Worm (Caenorhabditis elegans): Measurements from ENCODE around the gene C07G1.15.

C07G1.15 gene

DNA sequence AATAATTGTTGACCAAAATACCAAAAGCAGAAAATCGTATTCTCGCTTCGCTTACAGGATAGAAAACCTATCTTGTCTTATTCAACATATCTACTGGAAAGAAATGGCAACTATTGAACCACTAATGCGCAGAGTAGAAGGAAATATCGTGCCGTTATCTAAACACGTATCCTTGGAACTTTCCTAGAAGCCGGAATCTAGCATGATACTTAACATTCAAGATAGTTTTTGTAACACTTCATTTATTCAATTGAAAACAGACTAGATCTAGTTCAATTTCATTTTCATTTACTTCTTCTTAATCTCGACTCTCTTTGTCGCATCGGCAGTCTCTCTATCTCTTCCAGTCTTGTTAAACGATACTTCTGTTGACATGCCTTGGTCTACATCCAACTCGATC lies 14.8 kb upstream of the C07G1.15 start:
- no peak for TF ChIP-seq npax-4 (tag; optimal IDR thresholded peaks at IDR 0.05)
- no peak for TF ChIP-seq ztf-16 (tag; optimal IDR thresholded peaks at IDR 0.05)
- TF ChIP-seq pha-4 (tag; optimal IDR thresholded peaks at IDR 0.05) = no peak
- TF ChIP-seq nhr-232 (tag; optimal IDR thresholded peaks at IDR 0.05) = no peak

- TF ChIP-seq ceh-22 (tag; optimal IDR thresholded peaks at IDR 0.05) (no peak), ceh-18 (tag; optimal IDR thresholded peaks at IDR 0.05) (no peak), zip-5 (tag; optimal IDR thresholded peaks at IDR 0.05) (no peak), pha-2 (tag; optimal IDR thresholded peaks at IDR 0.05) (no peak), lin-11 (tag; optimal IDR thresholded peaks at IDR 0.05) (no peak), Y22D7AL.16 (tag; optimal IDR thresholded peaks at IDR 0.05) (no peak), unc-55 (GFP tag; optimal IDR thresholded peaks at IDR 0.05) (no peak), sdc-2 (tag; optimal IDR thresholded peaks at IDR 0.05) (no peak), pqm-1 (tag; optimal IDR thresholded peaks at IDR 0.05) (no peak), madf-2 (tag; optimal IDR thresholded peaks at IDR 0.05) (no peak), C38D4.7 (GFP tag; optimal IDR thresholded peaks at IDR 0.05) (no peak), tbx-2 (tag; optimal IDR thresholded peaks at IDR 0.05) (no peak), ttx-3 (tag; optimal IDR thresholded peaks at IDR 0.05) (no peak), eyg-1 (tag; optimal IDR thresholded peaks at IDR 0.05) (no peak), unc-3 (GFP tag; conservative IDR thresholded peaks at IDR 0.05) (no peak), unc-3 (tag; optimal IDR thresholded peaks at IDR 0.05) (no peak)
Measured at ce11 chrIV:8157161-8157560, 12.6 kb upstream of the C07G1.15 start, which contains the start of gene B0218.5. B0218.5 (minus strand) TSS chrIV:8157261.

ce11 chrIV:8159087-8159486 lies 10.7 kb upstream of the C07G1.15 start, which contains the start of gene faah-1:
faah-1 (plus strand) TSS chrIV:8159387.
- TF ChIP-seq pros-1 (tag; optimal IDR thresholded peaks at IDR 0.05) = no peak
- no peak for TF ChIP-seq pha-2 (tag; optimal IDR thresholded peaks at IDR 0.05)
- TF ChIP-seq ceh-31 (tag; optimal IDR thresholded peaks at IDR 0.05) = no peak
- TF ChIP-seq ceh-22 (tag; optimal IDR thresholded peaks at IDR 0.05) = no peak
- TF ChIP-seq mec-3 (tag; optimal IDR thresholded peaks at IDR 0.05; ENCODE audit: borderline replicate concordance) = no peak
- TF ChIP-seq nfya-1 (tag; optimal IDR thresholded peaks at IDR 0.05) = no peak
- no peak for TF ChIP-seq F13H6.1 (tag; optimal IDR thresholded peaks at IDR 0.05)
- no peak for TF ChIP-seq ama-1 (optimal IDR thresholded peaks at IDR 0.05)
- no peak for TF ChIP-seq hlh-8 (tag; optimal IDR thresholded peaks at IDR 0.05)
- TF ChIP-seq pag-3 (tag; optimal IDR thresholded peaks at IDR 0.05; ENCODE audit: borderline replicate concordance) = no peak
- no peak for TF ChIP-seq syd-9 (tag; optimal IDR thresholded peaks at IDR 0.05)
- TF ChIP-seq elt-2 (tag; optimal IDR thresholded peaks at IDR 0.05) = no peak
- no peak for TF ChIP-seq lin-11 (tag; optimal IDR thresholded peaks at IDR 0.05)
- no peak for TF ChIP-seq madf-2 (tag; optimal IDR thresholded peaks at IDR 0.05)
- TF ChIP-seq fkh-10 (GFP tag; optimal IDR thresholded peaks at IDR 0.05) = no peak
- no peak for TF ChIP-seq ceh-19 (GFP tag; optimal IDR thresholded peaks at IDR 0.05)
- no peak for TF ChIP-seq ceh-30 (tag; optimal IDR thresholded peaks at IDR 0.05)
- TF ChIP-seq unc-86 (tag; optimal IDR thresholded peaks at IDR 0.05) = no peak
- no peak for TF ChIP-seq hlh-13 (GFP tag; optimal IDR thresholded peaks at IDR 0.05)

DNA sequence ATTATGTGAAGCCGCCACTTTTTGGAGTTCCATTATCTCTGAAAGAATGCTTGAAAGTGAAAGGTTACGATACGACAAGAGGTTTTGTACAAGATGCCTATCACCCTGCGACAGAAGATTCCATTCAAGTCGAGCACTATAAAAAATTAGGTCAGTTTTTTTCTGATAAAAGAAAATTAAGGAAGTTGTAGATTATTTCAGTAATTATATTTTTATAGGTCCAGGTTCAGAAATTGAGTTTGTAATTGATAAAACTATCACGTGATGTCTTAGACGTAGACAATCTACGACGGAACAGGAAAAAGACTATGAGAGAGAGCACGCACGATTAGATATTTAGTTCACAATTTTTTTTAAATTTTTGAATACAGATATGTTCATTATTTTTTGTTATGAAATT lies 9.8 kb upstream of the C07G1.15 start:
- TF ChIP-seq ztf-16 (tag; optimal IDR thresholded peaks at IDR 0.05) = no peak
- no peak for TF ChIP-seq sdc-2 (tag; optimal IDR thresholded peaks at IDR 0.05)
- no peak for TF ChIP-seq ref-2 (tag; optimal IDR thresholded peaks at IDR 0.05)
- no peak for TF ChIP-seq ceh-48 (tag; optimal IDR thresholded peaks at IDR 0.05)
- TF ChIP-seq nfya-1 (tag; optimal IDR thresholded peaks at IDR 0.05) = no peak

DNA sequence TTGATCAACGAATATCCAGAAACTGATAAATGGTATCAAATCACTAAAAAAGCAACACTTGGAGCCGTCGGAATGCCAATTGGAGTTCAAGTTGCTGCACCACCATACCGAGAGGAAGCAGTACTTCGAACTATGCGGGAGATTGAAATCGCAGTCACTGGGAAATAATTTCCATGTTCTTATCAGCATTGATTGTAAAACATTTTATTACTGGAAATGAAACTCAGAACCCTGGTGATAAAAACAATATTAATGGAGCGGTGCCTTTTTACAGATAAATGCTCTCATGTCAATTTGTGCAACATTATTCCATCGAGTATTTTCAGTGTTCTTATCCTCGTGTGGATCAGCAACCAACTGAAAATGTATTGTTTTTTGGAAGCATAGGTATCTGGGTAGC lies 8.0 kb upstream of the C07G1.15 start:
- TF ChIP-seq syd-9 (tag; optimal IDR thresholded peaks at IDR 0.05) = no peak
- TF ChIP-seq nhr-11 (tag; optimal IDR thresholded peaks at IDR 0.05) = no peak
- no peak for TF ChIP-seq lin-11 (tag; optimal IDR thresholded peaks at IDR 0.05)
- no peak for TF ChIP-seq tbx-2 (tag; optimal IDR thresholded peaks at IDR 0.05)
- TF ChIP-seq tbx-7 (tag; optimal IDR thresholded peaks at IDR 0.05) = no peak
- no peak for TF ChIP-seq eyg-1 (tag; optimal IDR thresholded peaks at IDR 0.05)
- no peak for TF ChIP-seq ceh-34 (tag; optimal IDR thresholded peaks at IDR 0.05)
- no peak for TF ChIP-seq unc-42 (tag; optimal IDR thresholded peaks at IDR 0.05)
- TF ChIP-seq fkh-10 (GFP tag; optimal IDR thresholded peaks at IDR 0.05) = no peak
- TF ChIP-seq ceh-45 (GFP tag; IDR thresholded peaks at IDR 0.05) = no peak
- no peak for TF ChIP-seq nfya-1 (tag; optimal IDR thresholded peaks at IDR 0.05)
- no peak for TF ChIP-seq ama-1 (optimal IDR thresholded peaks at IDR 0.05)
- TF ChIP-seq ceh-30 (tag; optimal IDR thresholded peaks at IDR 0.05) = no peak
